Fruit fly (Drosophila melanogaster) whole organism, embryonic: ENCODE results near the gene Prdm13.

ENCODE experiments used
- B-H2 ChIP-seq: fragments of 200-800 bp; sonication (Bioruptor generic); optimal IDR thresholded peaks from 2 replicates; lab custom pipeline; 2018; ENCODE audit warnings: missing biosample characterization, mild to moderate bottlenecking, missing genetic modification characterization
- CG10462 ChIP-seq: fragments of 200-800 bp; sonication (Bioruptor generic); optimal IDR thresholded peaks from 2 replicates; lab custom pipeline; 2016; ENCODE audit warnings: missing biosample characterization, missing genetic modification characterization
- CG10979 ChIP-seq: fragments of 200-800 bp; sonication (Bioruptor generic); optimal IDR thresholded peaks from 2 replicates; lab custom pipeline; 2018; ENCODE audit warnings: missing biosample characterization, mild to moderate bottlenecking, missing genetic modification characterization, moderate library complexity
- CG11247 ChIP-seq: fragments of 200-800 bp; sonication (Bioruptor generic); IDR thresholded peaks from 2 replicates; pipeline ENCODE4 v1.3.6; 2022; ENCODE audit warnings: missing biosample characterization, missing genetic modification characterization
- CG12155 ChIP-seq: fragments of 200-800 bp; sonication (Bioruptor generic); optimal IDR thresholded peaks from 3 replicates; lab custom pipeline; 2016; ENCODE audit warnings: missing biosample characterization, missing genetic modification characterization
- CG12744 ChIP-seq: fragments of 200-800 bp; sonication (Bioruptor generic); optimal IDR thresholded peaks from 2 replicates; lab custom pipeline; 2016; ENCODE audit warnings: missing biosample characterization, missing genetic modification characterization
- CG13296 ChIP-seq: fragments of 200-800 bp; sonication (Bioruptor generic); optimal IDR thresholded peaks from 3 replicates; lab custom pipeline; 2018; ENCODE audit warnings: missing biosample characterization, mild to moderate bottlenecking, missing genetic modification characterization
- CG14014 ChIP-seq: fragments of 200-800 bp; sonication (Bioruptor generic); IDR thresholded peaks from 2 replicates; pipeline ENCODE4 v1.3.6; 2022; ENCODE audit warnings: missing biosample characterization, missing genetic modification characterization
- CG14667 ChIP-seq: fragments of 200-800 bp; sonication (Bioruptor generic); IDR thresholded peaks from 2 replicates; pipeline ENCODE4 v1.3.6; 2022; ENCODE audit warnings: missing biosample characterization, missing genetic modification characterization
- CG14860 ChIP-seq: fragments of 200-800 bp; sonication (Bioruptor generic); IDR thresholded peaks from 3 replicates; pipeline ENCODE4 v1.3.6; 2022; ENCODE audit warnings: missing biosample characterization, missing genetic modification characterization; ENCODE audit not compliant: partially characterized antibody
- CG15011 ChIP-seq: fragments of 200-800 bp; sonication (Bioruptor generic); optimal IDR thresholded peaks from 3 replicates; lab custom pipeline; 2018; ENCODE audit warnings: missing biosample characterization, mild to moderate bottlenecking, missing genetic modification characterization
- CG1529 ChIP-seq: fragments of 200-800 bp; sonication (Bioruptor generic); optimal IDR thresholded peaks from 3 replicates; lab custom pipeline; 2018; ENCODE audit warnings: missing biosample characterization, missing genetic modification characterization
- CG16813 ChIP-seq: fragments of 200-800 bp; sonication (Bioruptor generic); IDR thresholded peaks from 3 replicates; pipeline ENCODE4 v1.3.6; 2022; ENCODE audit warnings: missing biosample characterization, missing genetic modification characterization; ENCODE audit not compliant: partially characterized antibody
- CG16815 ChIP-seq: fragments of 200-800 bp; sonication (Bioruptor generic); optimal IDR thresholded peaks from 3 replicates; lab custom pipeline; 2017; ENCODE audit warnings: missing biosample characterization, mild to moderate bottlenecking, missing genetic modification characterization
- CG18619 ChIP-seq: fragments of 200-800 bp; sonication (Bioruptor generic); optimal IDR thresholded peaks from 3 replicates; lab custom pipeline; 2017; ENCODE audit warnings: missing biosample characterization, mild to moderate bottlenecking, missing genetic modification characterization
- CG32532 ChIP-seq: fragments of 200-800 bp; sonication (Bioruptor generic); IDR thresholded peaks from 2 replicates; pipeline ENCODE4 v1.3.6; 2022; ENCODE audit warnings: missing biosample characterization, missing genetic modification characterization
- CG33213 ChIP-seq: fragments of 200-800 bp; sonication (Bioruptor generic); optimal IDR thresholded peaks from 3 replicates; lab custom pipeline; 2016; ENCODE audit warnings: missing biosample characterization, missing genetic modification characterization
- CG4328 ChIP-seq: fragments of 200-800 bp; sonication (Bioruptor generic); optimal IDR thresholded peaks from 3 replicates; lab custom pipeline; 2017; ENCODE audit warnings: missing biosample characterization, missing genetic modification reagents, missing genetic modification characterization
- CG6175 ChIP-seq: fragments of 200-800 bp; sonication (Bioruptor generic); IDR thresholded peaks from 3 replicates; pipeline ENCODE4 v1.3.6; 2022; ENCODE audit warnings: missing biosample characterization, missing genetic modification characterization
- CG6791 ChIP-seq: fragments of 200-800 bp; sonication (Bioruptor generic); IDR thresholded peaks from 3 replicates; pipeline ENCODE4 v1.3.6; 2022; ENCODE audit warnings: missing biosample characterization, missing genetic modification characterization; ENCODE audit not compliant: partially characterized antibody
- CG9932 ChIP-seq: fragments of 200-800 bp; sonication (Bioruptor generic); IDR thresholded peaks from 2 replicates; pipeline ENCODE4 v1.3.6; 2022; ENCODE audit warnings: missing biosample characterization, missing genetic modification characterization
- Dek ChIP-seq: fragments of 200-800 bp; sonication (Bioruptor generic); optimal IDR thresholded peaks from 3 replicates; lab custom pipeline; 2019; ENCODE audit warnings: missing biosample characterization, mild to moderate bottlenecking, missing genetic modification characterization, moderate library complexity
- Dref ChIP-seq: fragments of 200-800 bp; sonication (Bioruptor generic); IDR thresholded peaks from 2 replicates; pipeline ENCODE4 v1.3.6; 2022; ENCODE audit warnings: missing biosample characterization, missing genetic modification characterization
- Fer1 ChIP-seq: fragments of 200-800 bp; sonication (Bioruptor generic); optimal IDR thresholded peaks from 2 replicates; lab custom pipeline; 2017; ENCODE audit warnings: missing biosample characterization, mild to moderate bottlenecking, missing genetic modification characterization
- Hr3 ChIP-seq: fragments of 200-800 bp; sonication (Bioruptor generic); optimal IDR thresholded peaks from 3 replicates; lab custom pipeline; 2016; ENCODE audit warnings: missing biosample characterization, missing genetic modification characterization
- Kr ChIP-seq: fragments of 200-800 bp; sonication (Bioruptor generic); optimal IDR thresholded peaks from 2 replicates; lab custom pipeline; 2017; ENCODE audit warnings: missing biosample characterization, mild to moderate bottlenecking, missing genetic modification characterization
- Myb ChIP-seq: fragments of 200-800 bp; sonication (Bioruptor generic); optimal IDR thresholded peaks from 2 replicates; lab custom pipeline; 2016; ENCODE audit warnings: missing biosample characterization, missing genetic modification characterization
- Pdp1 ChIP-seq, 2 experiments: fragments of 200-800 bp; sonication (Bioruptor generic); optimal IDR thresholded peaks; 3 replicates each; lab custom pipeline; 2016; ENCODE audit warnings: missing biosample characterization in 2 of 2, missing genetic modification characterization in 2 of 2, mild to moderate bottlenecking in 1 of 2, moderate library complexity in 1 of 2
- Rfx ChIP-seq: fragments of 200-800 bp; sonication (Bioruptor generic); IDR thresholded peaks from 2 replicates; pipeline ENCODE4 v1.3.6; 2022; ENCODE audit warnings: missing biosample characterization, missing genetic modification characterization
- Scr ChIP-seq: fragments of 200-800 bp; sonication (Bioruptor generic); IDR thresholded peaks from 2 replicates; pipeline ENCODE4 v1.3.6; 2022; ENCODE audit warnings: missing biosample characterization, missing genetic modification characterization; ENCODE audit not compliant: partially characterized antibody
- Stat92E ChIP-seq, 3 experiments: fragments of >200 bp in 2 of 3; fragments of 200-800 bp in 1 of 3; sonication (Bioruptor generic) in 1 of 3; optimal IDR thresholded peaks; 2 replicates each; lab custom pipeline; 2017 to 2019; ENCODE audit warnings: missing biosample characterization in 3 of 3, missing genetic modification characterization in 3 of 3, mild to moderate bottlenecking in 1 of 3, moderate library complexity in 1 of 3
- Usf ChIP-seq: fragments of 200-800 bp; sonication (Bioruptor generic); optimal IDR thresholded peaks from 2 replicates; lab custom pipeline; 2017; ENCODE audit warnings: missing genotype, missing biosample characterization, missing genetic modification characterization
- cg ChIP-seq: fragments of 200-800 bp; sonication (Bioruptor generic); optimal IDR thresholded peaks from 3 replicates; lab custom pipeline; 2019; ENCODE audit warnings: missing biosample characterization, mild to moderate bottlenecking, missing genetic modification characterization, moderate library complexity
- chinmo ChIP-seq: fragments of 200-800 bp; sonication (Bioruptor generic); IDR thresholded peaks from 4 replicates; pipeline ENCODE4 v1.3.6; 2022; ENCODE audit warnings: missing biosample characterization, missing genetic modification characterization; ENCODE audit not compliant: partially characterized antibody
- crp ChIP-seq, 2 experiments: fragments of 200-800 bp; sonication (Bioruptor generic); optimal IDR thresholded peaks; 2 replicates in 1 of 2; 3 replicates in 1 of 2; lab custom pipeline; 2017; ENCODE audit warnings: missing biosample characterization in 2 of 2, missing genetic modification characterization in 2 of 2, mild to moderate bottlenecking in 1 of 2, moderate library complexity in 1 of 2
- dati ChIP-seq: fragments of 200-800 bp; sonication (Bioruptor generic); IDR thresholded peaks from 2 replicates; pipeline ENCODE4 v1.3.6; 2022; ENCODE audit warnings: missing biosample characterization, missing genetic modification characterization
- dmrt99B ChIP-seq: fragments of 200-800 bp; sonication (Bioruptor generic); optimal IDR thresholded peaks from 2 replicates; lab custom pipeline; 2018; ENCODE audit warnings: missing biosample characterization, mild to moderate bottlenecking, missing genetic modification characterization, moderate library complexity
- dysf ChIP-seq: fragments of 200-800 bp; sonication (Bioruptor generic); IDR thresholded peaks from 3 replicates; pipeline ENCODE4 v1.3.6; 2022; ENCODE audit warnings: missing biosample characterization, missing genetic modification characterization
- fru ChIP-seq: fragments of >200 bp; optimal IDR thresholded peaks from 2 replicates; lab custom pipeline; 2017
- lov ChIP-seq, 2 experiments: fragments of 200-800 bp in 1 of 2; fragments of >200 bp in 1 of 2; sonication (Bioruptor generic) in 1 of 2; IDR thresholded peaks in 1 of 2; optimal IDR thresholded peaks in 1 of 2; 2 replicates in 1 of 2; 3 replicates in 1 of 2; pipeline versions ENCODE4 v1.3.6 to Lab custom; 2017 to 2022; ENCODE audit warnings: missing biosample characterization in 1 of 2, missing genetic modification characterization in 1 of 2
- pan ChIP-seq, 4 experiments: fragments of >200 bp in 3 of 4; fragments of 200-800 bp in 1 of 4; sonication (Bioruptor generic) in 1 of 4; optimal IDR thresholded peaks in 3 of 4; IDR thresholded peaks in 1 of 4; 2 replicates each; pipeline versions ENCODE4 v1.3.6 to Lab custom; 2017 to 2022; ENCODE audit warnings: missing biosample characterization in 2 of 4, missing genetic modification characterization in 2 of 4, mixed read lengths in 1 of 4
- phol ChIP-seq: fragments of 200-800 bp; sonication (Bioruptor generic); optimal IDR thresholded peaks from 3 replicates; lab custom pipeline; 2018; ENCODE audit warnings: missing biosample characterization, mild to moderate bottlenecking, missing genetic modification characterization, moderate library complexity
- rib ChIP-seq: fragments of 200-800 bp; sonication (Bioruptor generic); IDR thresholded peaks from 2 replicates; pipeline ENCODE4 v1.3.6; 2022; ENCODE audit warnings: missing biosample characterization, missing genetic modification characterization
- schlank ChIP-seq: fragments of 200-800 bp; sonication (Bioruptor generic); optimal IDR thresholded peaks from 2 replicates; lab custom pipeline; 2018; ENCODE audit warnings: missing biosample characterization, mild to moderate bottlenecking, missing genetic modification characterization
- sens ChIP-seq: fragments of 200-800 bp; sonication (Bioruptor generic); peaks from one replicate; lab custom pipeline; 2016; ENCODE audit warnings: missing biosample characterization, missing genetic modification characterization
- twi ChIP-seq: fragments of 200-800 bp; optimal IDR thresholded peaks from 2 replicates; lab custom pipeline; 2019; ENCODE audit warnings: missing biosample characterization, mild to moderate bottlenecking, missing genetic modification characterization, moderate library complexity
- zf30C ChIP-seq: fragments of 200-800 bp; sonication (Bioruptor generic); optimal IDR thresholded peaks from 3 replicates; lab custom pipeline; 2018; ENCODE audit warnings: missing biosample characterization, mild to moderate bottlenecking, missing genetic modification characterization

Prdm13 gene

DNA sequence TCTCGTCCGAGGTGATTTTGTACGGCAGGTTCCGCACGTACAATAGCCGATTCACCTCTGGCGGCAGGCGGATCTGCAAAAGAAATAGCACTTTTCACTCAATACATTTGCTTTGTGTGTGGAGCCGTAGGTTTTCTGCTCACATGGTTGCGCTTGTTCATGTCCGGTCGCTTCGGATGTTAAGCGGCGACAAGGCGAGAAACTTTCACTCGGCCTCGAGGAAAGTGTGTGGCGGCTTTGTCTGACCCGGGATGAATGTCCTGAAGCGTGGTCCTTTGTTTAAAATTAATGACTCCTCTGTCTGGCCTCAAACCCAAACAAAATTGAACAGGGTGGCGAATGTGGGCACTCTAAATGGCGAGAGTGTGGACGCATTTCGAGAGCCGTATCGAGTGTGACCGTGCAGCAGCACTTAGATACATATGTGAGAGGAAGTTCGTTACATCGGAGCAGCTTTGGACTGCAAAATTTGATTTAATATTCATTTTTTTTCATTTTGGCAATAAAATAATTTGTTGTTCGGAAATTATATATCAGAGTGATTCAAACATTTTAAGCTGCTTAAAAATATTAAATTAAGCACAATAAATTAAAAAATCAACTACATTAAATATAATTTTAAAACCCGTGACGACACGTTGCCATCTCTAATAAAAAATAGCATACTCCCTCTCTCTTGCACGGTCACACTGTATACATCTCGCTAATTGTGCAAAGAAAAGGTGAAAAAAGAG lies 30.1 kb downstream of the Prdm13 start, which contains the start of the genes Sf3b6 and Tnpo (continued):
- TF ChIP-seq CG16815 (GFP tag; lab: Kevin White, UChicago) (peak; percentile 89), dysf (peak; percentile 89), fru (no peak), Dref (GFP tag; lab: Robert Waterston, UW) (peak; percentile 41; the same call in 1 of the 2 replicates), CG33213 (GFP tag; lab: Kevin White, UChicago) (peak; percentile 39), CG12155 (GFP tag; lab: Kevin White, UChicago) (peak; percentile 91), zf30C (GFP tag; lab: Kevin White, UChicago) (no peak), CG6791 (GFP tag; lab: Robert Waterston, UW) (peak; percentile 43; the same call in 1 of the 3 replicates), twi (tag; lab: Kevin White, UChicago) (peak; percentile 83), cg (no peak), Stat92E (GFP tag; optimal IDR thresholded peaks at IDR 0.05; lab: Kevin White, UChicago) (peak in 1 of 3 experiments; percentile 32), CG13296 (GFP tag; lab: Kevin White, UChicago) (peak; percentile 75), CG16813 (GFP tag; lab: Robert Waterston, UW) (peak; percentile 63), CG18619 (GFP tag; lab: Kevin White, UChicago) (peak; percentile 83), pan (optimal IDR thresholded peaks at IDR 0.05; lab: Kevin White, UChicago) (no peak), pan (GFP tag; optimal IDR thresholded peaks at IDR 0.05 in 1 of 2, IDR thresholded peaks at IDR 0.05 in 1 of 2) (peak in 1 of 2 experiments; percentile 80), Fer1 (peak; percentile 70), dmrt99B (no peak), CG9932 (peak; percentile 93), Myb (GFP tag; lab: Kevin White, UChicago) (peak; percentile 60), phol (peak; percentile 91), CG15011 (GFP tag; lab: Kevin White, UChicago) (peak; percentile 74), CG10979 (tag; lab: Kevin White, UChicago) (peak; percentile 71), CG11247 (GFP tag; lab: Robert Waterston, UW) (peak; percentile 71), CG6175 (GFP tag; lab: Robert Waterston, UW) (peak; percentile 39; the same call in 1 of the 3 replicates), CG32532 (GFP tag; lab: Robert Waterston, UW) (peak; percentile 89), sens (GFP tag; lab: Kevin White, UChicago) (no peak), Kr (GFP tag; lab: Kevin White, UChicago) (no peak), crp (GFP tag; optimal IDR thresholded peaks at IDR 0.05; lab: Kevin White, UChicago) (peak in 1 of 2 experiments; percentile 68), chinmo (GFP tag; lab: Robert Waterston, UW) (no peak), dati (GFP tag; lab: Robert Waterston, UW) (no peak), CG10462 (GFP tag; lab: Kevin White, UChicago) (peak; percentile 64), CG14667 (GFP tag; lab: Robert Waterston, UW) (peak; percentile 78), schlank (tag; lab: Kevin White, UChicago) (peak; percentile 35), Scr (GFP tag; lab: Robert Waterston, UW) (peak; percentile 74), CG1529 (GFP tag; lab: Kevin White, UChicago) (peak; percentile 44), lov (optimal IDR thresholded peaks at IDR 0.05; lab: Kevin White, UChicago) (no peak), lov (GFP tag; IDR thresholded peaks at IDR 0.05; lab: Robert Waterston, UW) (peak; percentile 56; the same call in 1 of the 3 replicates), Hr3 (peak; percentile 87), CG12744 (peak; percentile 44), Usf (GFP tag; lab: Kevin White, UChicago) (peak; percentile 79), CG14860 (GFP tag; lab: Robert Waterston, UW) (peak; percentile 47; the same call in 2 of the 3 replicates), CG14014 (GFP tag; lab: Robert Waterston, UW) (peak; percentile 75), rib (GFP tag; lab: Robert Waterston, UW) (no peak), Pdp1 (GFP tag; optimal IDR thresholded peaks at IDR 0.05; lab: Kevin White, UChicago) (peak; percentile 59 to 77), Rfx (GFP tag; lab: Robert Waterston, UW) (peak; percentile 88), B-H2 (GFP tag; lab: Kevin White, UChicago) (peak; percentile 63), Dek (tag; lab: Kevin White, UChicago) (no peak), CG4328 (GFP tag; lab: Kevin White, UChicago) (peak; percentile 82)
